Worm (Caenorhabditis elegans): ENCODE results near the gene mon-2.

Gene mon-2

ce11 chrIV:12051049-12051792, 45.4 kb upstream of the mon-2 start, which contains the start of the genes bre-5 and spt-5 (continued):
- TF ChIP-seq C04F5.9 (tag; optimal IDR thresholded peaks at IDR 0.05): no peak
- TF ChIP-seq mab-9 (GFP tag; IDR thresholded peaks at IDR 0.05): no peak
- no peak for TF ChIP-seq tbx-2 (tag; optimal IDR thresholded peaks at IDR 0.05)

- TF ChIP-seq irx-1 (tag; optimal IDR thresholded peaks at IDR 0.05): no peak
- TF ChIP-seq zip-4 (GFP tag; optimal IDR thresholded peaks at IDR 0.05): no peak
- no peak for TF ChIP-seq nhr-237 (tag; optimal IDR thresholded peaks at IDR 0.05)
- no peak for TF ChIP-seq efl-1 (optimal IDR thresholded peaks at IDR 0.05)
- no peak for TF ChIP-seq efl-1 (GFP tag; optimal IDR thresholded peaks at IDR 0.05 in 1 of 2)
- no peak for TF ChIP-seq unc-86 (tag; optimal IDR thresholded peaks at IDR 0.05)
- no peak for TF ChIP-seq nhr-47 (tag; optimal IDR thresholded peaks at IDR 0.05)
- TF ChIP-seq ceh-88 (GFP tag; IDR thresholded peaks at IDR 0.05): no peak
- no peak for TF ChIP-seq ceh-82 (tag; optimal IDR thresholded peaks at IDR 0.05)
- TF ChIP-seq blmp-1 (tag; optimal IDR thresholded peaks at IDR 0.05): no peak
- no peak for TF ChIP-seq nhr-76 (tag; optimal IDR thresholded peaks at IDR 0.05)
- no peak for TF ChIP-seq C04F5.9 (tag; optimal IDR thresholded peaks at IDR 0.05)
- TF ChIP-seq ces-1 (GFP tag; optimal IDR thresholded peaks at IDR 0.05): no peak
- no peak for TF ChIP-seq tlp-1 (tag; optimal IDR thresholded peaks at IDR 0.05)
- TF ChIP-seq nhr-84 (tag; optimal IDR thresholded peaks at IDR 0.05): no peak
- TF ChIP-seq ama-1 (optimal IDR thresholded peaks at IDR 0.05): no peak
Measured at ce11 chrIV:12052461-12052860, 44.1 kb upstream of the mon-2 start.

- no peak for TF ChIP-seq pax-3 (tag; optimal IDR thresholded peaks at IDR 0.05)
- no peak for TF ChIP-seq ceh-8 (GFP tag; optimal IDR thresholded peaks at IDR 0.05)
- no peak for TF ChIP-seq F16B12.6 (tag; optimal IDR thresholded peaks at IDR 0.05)
- no peak for TF ChIP-seq dpl-1 (GFP tag; optimal IDR thresholded peaks at IDR 0.05)
Measured at ce11 chrIV:12056603-12057002, 40.0 kb upstream of the mon-2 start, which contains the start of gene K08E4.2. K08E4.2 (minus strand) TSS chrIV:12056656.

- peak; percentile 26 for TF ChIP-seq lin-14 (GFP tag; optimal IDR thresholded peaks at IDR 0.05)
- TF ChIP-seq lir-3 (tag; optimal IDR thresholded peaks at IDR 0.05; ENCODE audit: poor library complexity): no peak
- TF ChIP-seq efl-1 (optimal IDR thresholded peaks at IDR 0.05): no peak
- TF ChIP-seq efl-1 (GFP tag; optimal IDR thresholded peaks at IDR 0.05 in 1 of 2): no peak
- TF ChIP-seq aly-2 (tag; optimal IDR thresholded peaks at IDR 0.05): no peak
- no peak for TF ChIP-seq mab-9 (GFP tag; IDR thresholded peaks at IDR 0.05)
- no peak for TF ChIP-seq zag-1 (tag; optimal IDR thresholded peaks at IDR 0.05)
- TF ChIP-seq tbx-2 (tag; optimal IDR thresholded peaks at IDR 0.05): no peak
Measured at ce11 chrIV:12057508-12057907, 39.1 kb upstream of the mon-2 start, which contains the start of gene K08E4.3. K08E4.3 (plus strand) TSS chrIV:12057742.

- TF ChIP-seq ceh-8 (GFP tag; optimal IDR thresholded peaks at IDR 0.05) (no peak), hlh-4 (tag; optimal IDR thresholded peaks at IDR 0.05) (no peak), F16B12.6 (tag; optimal IDR thresholded peaks at IDR 0.05) (no peak), zag-1 (tag; optimal IDR thresholded peaks at IDR 0.05) (no peak), hlh-17 (GFP tag; optimal IDR thresholded peaks at IDR 0.05; ENCODE audit: borderline replicate concordance) (no peak), nhr-47 (tag; optimal IDR thresholded peaks at IDR 0.05) (no peak), ama-1 (optimal IDR thresholded peaks at IDR 0.05) (no peak), nhr-71 (tag; optimal IDR thresholded peaks at IDR 0.05) (no peak), nhr-85 (tag) (no peak), ztf-4 (tag; optimal IDR thresholded peaks at IDR 0.05) (no peak), lin-14 (GFP tag; optimal IDR thresholded peaks at IDR 0.05) (no peak), jun-1 (tag; optimal IDR thresholded peaks at IDR 0.05) (no peak), mef-2 (tag; optimal IDR thresholded peaks at IDR 0.05) (no peak), mab-9 (GFP tag; IDR thresholded peaks at IDR 0.05) (no peak), lsy-2 (tag; optimal IDR thresholded peaks at IDR 0.05) (no peak), unc-130 (tag; optimal IDR thresholded peaks at IDR 0.05) (no peak), hpl-2 (GFP tag; optimal IDR thresholded peaks at IDR 0.05) (no peak), C34B4.2 (tag; optimal IDR thresholded peaks at IDR 0.05) (no peak), nhr-77 (tag; optimal IDR thresholded peaks at IDR 0.05) (no peak), ztf-11 (tag; optimal IDR thresholded peaks at IDR 0.05) (no peak)
Measured at ce11 chrIV:12061229-12061628, 35.4 kb upstream of the mon-2 start, which contains the start of gene K08E4.8. K08E4.8 (minus strand) TSS chrIV:12061329.
